Worm (Caenorhabditis elegans) whole organism, young adult: ENCODE results near the gene rgs-7.

Experiments
- ama-1 ChIP-seq, 3 experiments: fragments of 150-350 bp in 1 of 3; sonication (generic microtip) in 2 of 3; optimal IDR thresholded peaks; 2 replicates each; lab custom pipeline; 2014 to 2018; ENCODE audit warnings: missing biosample characterization in 2 of 3, missing genetic modification characterization in 2 of 3, missing genetic modification reagents in 2 of 3
- ceh-100 ChIP-seq: fragments of 200-800 bp; sonication (Bioruptor generic); IDR thresholded peaks from 2 replicates; pipeline ENCODE4 v1.3.6; 2022; ENCODE audit warnings: missing genetic modification reagents, missing genetic modification characterization, missing compliant biosample characterization
- hlh-12 ChIP-seq: sonication (generic microtip); optimal IDR thresholded peaks from 2 replicates; lab custom pipeline; 2016; ENCODE audit warnings: missing genetic modification characterization, missing compliant biosample characterization
- lin-54 ChIP-seq: fragments of 200-800 bp; sonication (Bioruptor generic); optimal IDR thresholded peaks from 2 replicates; lab custom pipeline; 2018; ENCODE audit warnings: mild to moderate bottlenecking, missing genetic modification characterization, missing compliant biosample characterization

DNA sequence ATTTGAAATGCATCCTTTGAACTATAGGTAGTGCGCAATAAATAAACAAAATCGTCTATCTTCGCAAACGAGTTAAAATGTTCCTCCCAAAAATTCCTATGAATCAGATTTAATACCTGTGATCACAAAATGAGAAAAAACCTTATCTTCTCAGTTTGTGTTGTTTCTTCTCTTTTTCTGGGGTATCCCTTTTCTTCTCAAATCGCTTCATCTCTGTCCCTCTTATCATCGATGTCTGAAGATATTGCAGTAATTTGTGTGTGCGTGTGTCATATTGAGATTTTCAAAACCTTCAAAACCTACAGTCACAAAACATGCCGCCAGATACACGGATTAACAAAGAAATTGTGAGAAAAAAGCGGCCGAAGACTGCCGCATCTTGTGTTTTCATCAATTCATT, 46.6 kb upstream of the rgs-7 start, which contains the start of gene glt-1:
- TF ChIP-seq ama-1 (optimal IDR thresholded peaks at IDR 0.05; lab: Kevin White, UChicago) (no peak), ama-1 (GFP tag; optimal IDR thresholded peaks at IDR 0.05; lab: Kevin White, UChicago) (no peak), lin-54 (GFP tag; lab: Kevin White, UChicago) (no peak), hlh-12 (tag; lab: Kevin White, UChicago) (no peak), ceh-100 (GFP tag; lab: Robert Waterston, UW) (no peak)
